Worm (Caenorhabditis elegans): ENCODE data around the gene exp-1.

DNA sequence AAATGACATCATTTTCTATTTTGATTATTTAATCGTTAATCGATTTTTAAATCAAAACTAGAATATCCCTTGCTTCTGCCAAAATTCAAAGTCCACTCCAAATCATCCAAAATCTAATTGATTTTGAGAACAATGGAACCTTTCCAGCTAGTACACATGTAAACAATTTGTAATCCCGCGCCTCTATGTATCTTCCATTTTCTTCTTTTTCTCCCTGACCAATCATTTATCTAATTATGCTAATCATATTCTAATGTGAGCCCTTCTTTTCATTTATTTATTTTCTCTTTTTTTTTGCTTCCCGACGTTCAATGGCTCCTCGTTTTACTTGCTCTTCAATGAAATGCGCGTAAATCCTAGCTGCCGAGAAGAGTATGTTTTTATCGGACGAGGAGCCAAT is 22.8 kb downstream of the exp-1 start:
- TF ChIP-seq sox-4 (tag; optimal IDR thresholded peaks at IDR 0.05) (no peak), zag-1 (tag; optimal IDR thresholded peaks at IDR 0.05) (no peak), dpl-1 (GFP tag; optimal IDR thresholded peaks at IDR 0.05) (no peak), skn-1 (tag; optimal IDR thresholded peaks at IDR 0.05) (no peak), snpc-4 (tag; optimal IDR thresholded peaks at IDR 0.05) (no peak), lsy-2 (tag; optimal IDR thresholded peaks at IDR 0.05) (no peak), sptf-1 (tag; optimal IDR thresholded peaks at IDR 0.05) (no peak), lin-13 (GFP tag; optimal IDR thresholded peaks at IDR 0.05) (no peak), aly-2 (tag; optimal IDR thresholded peaks at IDR 0.05) (no peak), nhr-237 (tag; optimal IDR thresholded peaks at IDR 0.05) (no peak), ces-1 (GFP tag; optimal IDR thresholded peaks at IDR 0.05) (no peak), F16B12.6 (tag; optimal IDR thresholded peaks at IDR 0.05) (no peak), fkh-10 (GFP tag; optimal IDR thresholded peaks at IDR 0.05) (no peak)
